Worm (Caenorhabditis elegans) whole organism, L3 larva: ENCODE results near the gene Y48A6B.14.
"Not testable (repeated sequence)": the region's sequence is repeated elsewhere in the genome, so short reads cannot be mapped to it uniquely, and the experiment has no call there.

Experiments used
- egl-27 ChIP-seq: sonication (generic microtip); optimal IDR thresholded peaks from 4 replicates; lab custom pipeline; 2017; ENCODE audit warnings: missing biosample characterization, missing genetic modification reagents, missing genetic modification characterization
- elt-2 ChIP-seq: sonication (generic microtip); optimal IDR thresholded peaks from 2 replicates; lab custom pipeline; 2016; ENCODE audit warnings: missing genetic modification reagents, mild to moderate bottlenecking, missing genetic modification characterization, missing compliant biosample characterization
- eor-1 ChIP-seq, 2 experiments: fragments of 150-350 bp; optimal IDR thresholded peaks; 2 replicates each; lab custom pipeline; 2014 to 2018; ENCODE audit warnings: missing biosample characterization in 2 of 2, missing genetic modification characterization in 2 of 2
- lin-39 ChIP-seq: fragments of 150-350 bp; optimal IDR thresholded peaks from 2 replicates; lab custom pipeline; 2018; ENCODE audit warnings: missing biosample characterization, missing genetic modification reagents, missing genetic modification characterization
- pha-4 ChIP-seq: fragments of 150-350 bp; optimal IDR thresholded peaks from 2 replicates; lab custom pipeline; 2014; ENCODE audit warnings: missing biosample characterization, missing genetic modification reagents, missing genetic modification characterization
- tbx-2 ChIP-seq: sonication (generic microtip); optimal IDR thresholded peaks from 2 replicates; lab custom pipeline; 2016; ENCODE audit warnings: mild to moderate bottlenecking, missing genetic modification characterization, missing compliant biosample characterization
- zag-1 ChIP-seq: fragments of 150-350 bp; optimal IDR thresholded peaks from 2 replicates; lab custom pipeline; 2014; ENCODE audit warnings: missing biosample characterization, missing genetic modification characterization
- ztf-11 ChIP-seq: fragments of 150-350 bp; optimal IDR thresholded peaks from 2 replicates; lab custom pipeline; 2014; ENCODE audit warnings: missing biosample characterization, missing genetic modification characterization

- TF ChIP-seq pha-4 (tag; lab: Kevin White, UChicago); tbx-2 (tag; lab: Kevin White, UChicago); elt-2 (tag; lab: Kevin White, UChicago); lin-39 (tag; lab: Kevin White, UChicago); ztf-11 (tag; lab: Kevin White, UChicago); egl-27 (tag; lab: Kevin White, UChicago); zag-1 (tag; lab: Kevin White, UChicago); eor-1 (tag; optimal IDR thresholded peaks at IDR 0.05; lab: Kevin White, UChicago): not testable (repeated sequence)
These were observed 48.5 kb downstream of the Y48A6B.14 start for ce11 chrIII:11079884-11080283.
